Worm (Caenorhabditis elegans): Measurements from ENCODE around the gene scl-17.

ce11 chrII:1481660-1482059, 36.6 kb downstream of the scl-17 start:
- TF ChIP-seq zag-1 (tag; optimal IDR thresholded peaks at IDR 0.05) (no peak), F13H6.1 (tag; optimal IDR thresholded peaks at IDR 0.05) (no peak), unc-39 (tag; optimal IDR thresholded peaks at IDR 0.05) (no peak), ama-1 (optimal IDR thresholded peaks at IDR 0.05) (no peak), nhr-237 (tag; optimal IDR thresholded peaks at IDR 0.05) (no peak), fos-1 (tag; optimal IDR thresholded peaks at IDR 0.05) (no peak), skn-1 (tag; optimal IDR thresholded peaks at IDR 0.05) (no peak), unc-62 (GFP tag; optimal IDR thresholded peaks at IDR 0.05) (no peak), aly-2 (tag; optimal IDR thresholded peaks at IDR 0.05) (no peak), ceh-82 (tag; optimal IDR thresholded peaks at IDR 0.05) (no peak)

All from whole organism, L2 larva.